Fruit fly (Drosophila melanogaster): ENCODE data around the gene CG31140.

The CG31140 gene

DNA sequence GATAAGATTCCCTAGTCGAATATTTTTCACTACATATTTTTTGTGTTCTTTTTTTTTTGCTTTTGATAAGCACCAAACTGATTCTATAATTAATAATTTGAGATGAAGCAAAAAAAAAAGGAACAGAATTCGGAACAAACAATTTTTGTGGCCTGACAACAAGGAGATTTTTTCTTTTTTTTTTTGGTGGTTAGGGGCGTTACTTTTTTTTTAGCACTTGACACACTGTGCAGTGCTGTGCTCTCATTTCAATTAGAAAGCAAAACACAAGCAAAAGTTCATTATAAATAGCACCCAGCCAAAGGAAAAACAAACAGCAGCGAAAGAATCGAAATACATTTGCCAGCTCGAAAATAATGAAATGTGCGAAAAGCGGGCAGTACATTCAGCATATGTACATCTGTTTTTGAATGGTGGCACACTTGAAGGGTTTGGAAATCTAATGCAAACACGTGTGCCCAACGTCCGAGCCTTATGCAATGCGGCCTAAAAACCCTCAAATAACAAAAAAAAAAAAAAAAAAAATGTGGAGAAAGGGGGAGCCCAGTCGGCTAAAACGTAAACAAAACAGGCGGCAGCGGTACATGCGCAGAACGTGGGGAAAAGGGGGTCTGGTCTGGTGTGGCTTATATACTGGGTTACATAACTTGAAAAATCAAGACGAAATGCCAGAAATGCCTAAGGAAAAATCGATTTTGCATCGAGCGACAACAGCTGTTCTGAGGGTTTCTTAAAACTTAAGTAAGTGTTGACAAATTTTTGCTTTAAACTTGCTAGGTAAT lies 21.1 kb upstream of the CG31140 start:
- no peak for TF ChIP-seq Lpt (GFP tag; optimal IDR thresholded peaks at IDR 0.05)
- TF ChIP-seq Eip93F (GFP tag; optimal IDR thresholded peaks at IDR 0.05), result no peak
- TF ChIP-seq topi (GFP tag; optimal IDR thresholded peaks at IDR 0.05), result peak; percentile 25
- peak; percentile 58 for TF ChIP-seq Met (GFP tag; optimal IDR thresholded peaks at IDR 0.05)
- TF ChIP-seq spab (GFP tag; optimal IDR thresholded peaks at IDR 0.05), result no peak
- TF ChIP-seq CG10669 (GFP tag; optimal IDR thresholded peaks at IDR 0.05), result no peak
- no peak for TF ChIP-seq CG3032 (tag; optimal IDR thresholded peaks at IDR 0.05)
- TF ChIP-seq salr (GFP tag; optimal IDR thresholded peaks at IDR 0.05), result peak in 1 of 2 experiments; percentile 29
- no peak for TF ChIP-seq dac (GFP tag; optimal IDR thresholded peaks at IDR 0.05)
- TF ChIP-seq svp (GFP tag), result peak; percentile 28
- TF ChIP-seq Sox102F (GFP tag; optimal IDR thresholded peaks at IDR 0.05), result no peak
- no peak for TF ChIP-seq Ets96B (tag; optimal IDR thresholded peaks at IDR 0.05)
- TF ChIP-seq CG3919 (GFP tag; optimal IDR thresholded peaks at IDR 0.05), result peak; percentile 23
- peak; percentile 29 for TF ChIP-seq fkh (GFP tag; optimal IDR thresholded peaks at IDR 0.05)
- TF ChIP-seq pdm3 (GFP tag; optimal IDR thresholded peaks at IDR 0.05), result peak; percentile 16
- TF ChIP-seq Sox14 (GFP tag; optimal IDR thresholded peaks at IDR 0.05), result peak; percentile 28
- no peak for TF ChIP-seq CG8319 (GFP tag; optimal IDR thresholded peaks at IDR 0.05)
- no peak for TF ChIP-seq Sox15 (GFP tag; optimal IDR thresholded peaks at IDR 0.05)
- TF ChIP-seq CG11762 (GFP tag; optimal IDR thresholded peaks at IDR 0.05; ENCODE audit: insufficient read depth), result no peak
- TF ChIP-seq Eip75B (GFP tag; optimal IDR thresholded peaks at IDR 0.05), result peak; percentile 34
- no peak for TF ChIP-seq acj6 (GFP tag; optimal IDR thresholded peaks at IDR 0.05)
- no peak for TF ChIP-seq CG6808 (GFP tag; optimal IDR thresholded peaks at IDR 0.05)
- no peak for TF ChIP-seq CG9139 (GFP tag; optimal IDR thresholded peaks at IDR 0.05)
- TF ChIP-seq Blimp-1 (GFP tag; optimal IDR thresholded peaks at IDR 0.05), result no peak
- no peak for TF ChIP-seq CG8632 (GFP tag; optimal IDR thresholded peaks at IDR 0.05)
- TF ChIP-seq Gug (GFP tag; IDR thresholded peaks at IDR 0.05), result no peak; the same call in 1 of the 2 replicates
- TF ChIP-seq CG32006 (GFP tag; optimal IDR thresholded peaks at IDR 0.05), result peak; percentile 44
- TF ChIP-seq CG8119 (GFP tag; IDR thresholded peaks at IDR 0.05), result peak; percentile 57; the same call in 2 of the 3 replicates
- peak; percentile 55 for TF ChIP-seq vri (GFP tag; optimal IDR thresholded peaks at IDR 0.05)
- no peak for TF ChIP-seq CG1621 (tag; optimal IDR thresholded peaks at IDR 0.05)
- peak; percentile 56 for TF ChIP-seq CG15336 (GFP tag; IDR thresholded peaks at IDR 0.05)
- TF ChIP-seq OdsH (GFP tag; optimal IDR thresholded peaks at IDR 0.05), result peak; percentile 27
- no peak for TF ChIP-seq dsx (GFP tag; optimal IDR thresholded peaks at IDR 0.05; ENCODE audit: poor library complexity, severe bottlenecking)
- no peak for TF ChIP-seq CG16779 (tag; optimal IDR thresholded peaks at IDR 0.05)
- TF ChIP-seq CG6276 (GFP tag; optimal IDR thresholded peaks at IDR 0.05), result peak; percentile 50
- peak; percentile 17 for TF ChIP-seq achi (GFP tag; optimal IDR thresholded peaks at IDR 0.05)
- TF ChIP-seq ss (GFP tag; optimal IDR thresholded peaks at IDR 0.05), result no peak
- TF ChIP-seq CG4318 (GFP tag; optimal IDR thresholded peaks at IDR 0.05), result no peak
- TF ChIP-seq net (GFP tag; optimal IDR thresholded peaks at IDR 0.05), result peak; percentile 26
- TF ChIP-seq CG6163 (GFP tag; IDR thresholded peaks at IDR 0.05), result peak; percentile 43; the same call in 2 of the 3 replicates
- peak; percentile 8 for TF ChIP-seq cyc (GFP tag; optimal IDR thresholded peaks at IDR 0.05)
- peak; percentile 53 for TF ChIP-seq Hr4 (GFP tag; optimal IDR thresholded peaks at IDR 0.05)
- TF ChIP-seq CG11902 (GFP tag; optimal IDR thresholded peaks at IDR 0.05), result no peak
- no peak for TF ChIP-seq CG31627 (GFP tag; optimal IDR thresholded peaks at IDR 0.05)
- no peak for TF ChIP-seq Smox (GFP tag; optimal IDR thresholded peaks at IDR 0.05)
- no peak for TF ChIP-seq CG6792 (GFP tag; optimal IDR thresholded peaks at IDR 0.05)
- TF ChIP-seq CG10631 (GFP tag; optimal IDR thresholded peaks at IDR 0.05), result no peak
- 0 out of 2 replicates have a peak, but pooled peaks have one; percentile 15 for TF ChIP-seq CG11294 (GFP tag; IDR thresholded peaks at IDR 0.05)
- TF ChIP-seq lz (GFP tag; optimal IDR thresholded peaks at IDR 0.05), result peak; percentile 38
- TF ChIP-seq Hr38 (GFP tag; optimal IDR thresholded peaks at IDR 0.05), result no peak
